Fruit fly (Drosophila melanogaster) whole organism, prepupa: Measurements from ENCODE around the gene Ythdc1.

Experiments used
- Blimp-1 ChIP-seq: fragments of 200-800 bp; sonication (Bioruptor generic); optimal IDR thresholded peaks from 3 replicates; lab custom pipeline; 2017; ENCODE audit warnings: missing biosample characterization, missing genetic modification characterization, mild to moderate bottlenecking, moderate library complexity, missing genetic modification reagents
- CG10631 ChIP-seq: fragments of 200-800 bp; sonication (Bioruptor generic); optimal IDR thresholded peaks from 2 replicates; lab custom pipeline; 2016; ENCODE audit warnings: missing biosample characterization, missing genetic modification characterization
- CG10669 ChIP-seq: fragments of 200-800 bp; sonication (Bioruptor generic); optimal IDR thresholded peaks from 3 replicates; lab custom pipeline; 2018; ENCODE audit warnings: missing biosample characterization, mild to moderate bottlenecking, missing genetic modification characterization, moderate library complexity
- CG11294 ChIP-seq: fragments of 200-800 bp; sonication (Bioruptor generic); IDR thresholded peaks from 2 replicates; pipeline ENCODE4 v1.3.6; 2022; ENCODE audit warnings: missing biosample characterization, missing genetic modification characterization
- CG1621 ChIP-seq: fragments of 200-800 bp; sonication (Bioruptor generic); optimal IDR thresholded peaks from 3 replicates; lab custom pipeline; 2018; ENCODE audit warnings: missing biosample characterization, mild to moderate bottlenecking, missing genetic modification characterization
- CG16779 ChIP-seq: fragments of 200-800 bp; sonication (Bioruptor generic); optimal IDR thresholded peaks from 3 replicates; lab custom pipeline; 2017; ENCODE audit warnings: missing biosample characterization, mild to moderate bottlenecking, missing genetic modification characterization
- CG3032 ChIP-seq: fragments of 200-800 bp; optimal IDR thresholded peaks from 2 replicates; lab custom pipeline; 2019; ENCODE audit warnings: missing biosample characterization, mild to moderate bottlenecking, missing genetic modification characterization, moderate library complexity
- CG31627 ChIP-seq: fragments of 200-800 bp; sonication (Bioruptor generic); optimal IDR thresholded peaks from 3 replicates; lab custom pipeline; 2016; ENCODE audit warnings: missing biosample characterization, missing genetic modification characterization
- CG32006 ChIP-seq: fragments of 200-800 bp; sonication (Bioruptor generic); optimal IDR thresholded peaks from 3 replicates; lab custom pipeline; 2017; ENCODE audit warnings: missing biosample characterization, mild to moderate bottlenecking, missing genetic modification characterization
- CG34406 ChIP-seq: fragments of 200-800 bp; sonication (Bioruptor generic); optimal IDR thresholded peaks from 3 replicates; lab custom pipeline; 2016; ENCODE audit warnings: missing biosample characterization, missing genetic modification characterization
- CG3919 ChIP-seq: fragments of 200-800 bp; sonication (Bioruptor generic); optimal IDR thresholded peaks from 3 replicates; lab custom pipeline; 2016; ENCODE audit warnings: missing biosample characterization, missing genetic modification characterization
- CG4318 ChIP-seq: fragments of 200-800 bp; sonication (Bioruptor generic); optimal IDR thresholded peaks from 3 replicates; lab custom pipeline; 2017; ENCODE audit warnings: missing biosample characterization, mild to moderate bottlenecking, missing genetic modification characterization
- CG6163 ChIP-seq: fragments of 200-800 bp; sonication (Bioruptor generic); IDR thresholded peaks from 3 replicates; pipeline ENCODE4 v1.3.6; 2022; ENCODE audit warnings: missing biosample characterization, missing genetic modification characterization
- CG6276 ChIP-seq: fragments of 200-800 bp; sonication (Bioruptor generic); optimal IDR thresholded peaks from 2 replicates; lab custom pipeline; 2017; ENCODE audit warnings: missing biosample characterization, mild to moderate bottlenecking, missing genetic modification characterization
- CG6792 ChIP-seq: fragments of 200-800 bp; sonication (Bioruptor generic); optimal IDR thresholded peaks from 3 replicates; lab custom pipeline; 2016; ENCODE audit warnings: missing biosample characterization, missing genetic modification characterization
- CG6808 ChIP-seq: fragments of 200-800 bp; sonication (Bioruptor generic); optimal IDR thresholded peaks from 3 replicates; lab custom pipeline; 2017; ENCODE audit warnings: missing biosample characterization, missing genetic modification characterization, mild to moderate bottlenecking, moderate library complexity, missing genetic modification reagents
- CG7368 ChIP-seq: fragments of 200-800 bp; sonication (Bioruptor generic); optimal IDR thresholded peaks from 3 replicates; lab custom pipeline; 2016; ENCODE audit warnings: missing biosample characterization, missing genetic modification characterization
- CG8119 ChIP-seq: fragments of 200-800 bp; sonication (Bioruptor generic); IDR thresholded peaks from 3 replicates; pipeline ENCODE4 v1.3.6; 2022; ENCODE audit warnings: missing biosample characterization, missing genetic modification characterization
- Eip75B ChIP-seq: fragments of 200-800 bp; sonication (Bioruptor generic); optimal IDR thresholded peaks from 3 replicates; lab custom pipeline; 2016; ENCODE audit warnings: missing biosample characterization, missing genetic modification characterization
- Eip78C ChIP-seq: fragments of 200-800 bp; sonication (Bioruptor generic); peaks from one replicate; lab custom pipeline; 2016; ENCODE audit warnings: missing biosample characterization, missing genetic modification characterization
- Eip93F ChIP-seq: fragments of 200-800 bp; sonication (Bioruptor generic); optimal IDR thresholded peaks from 2 replicates; lab custom pipeline; 2016; ENCODE audit warnings: missing biosample characterization, mild to moderate bottlenecking, missing genetic modification characterization
- Ets21C ChIP-seq: fragments of 200-800 bp; sonication (Bioruptor generic); optimal IDR thresholded peaks from 3 replicates; lab custom pipeline; 2016; ENCODE audit warnings: missing biosample characterization, missing genetic modification characterization
- Ets96B ChIP-seq: fragments of 200-800 bp; optimal IDR thresholded peaks from 2 replicates; lab custom pipeline; 2019; ENCODE audit warnings: missing biosample characterization, mild to moderate bottlenecking, missing genetic modification characterization, moderate library complexity
- Gug ChIP-seq: fragments of 200-800 bp; sonication (Bioruptor generic); IDR thresholded peaks from 2 replicates; pipeline ENCODE4 v1.3.6; 2022; ENCODE audit warnings: missing biosample characterization, missing genetic modification characterization
- Hr39 ChIP-seq: fragments of 200-800 bp; sonication (Bioruptor generic); optimal IDR thresholded peaks from 2 replicates; lab custom pipeline; 2016; ENCODE audit warnings: missing biosample characterization, missing genetic modification characterization
- Met ChIP-seq: fragments of 200-800 bp; sonication (Bioruptor generic); optimal IDR thresholded peaks from 3 replicates; lab custom pipeline; 2016; ENCODE audit warnings: missing biosample characterization, missing genetic modification characterization
- OdsH ChIP-seq: fragments of 200-800 bp; sonication (Bioruptor generic); optimal IDR thresholded peaks from 3 replicates; lab custom pipeline; 2016; ENCODE audit warnings: missing biosample characterization, missing genetic modification characterization
- Smox ChIP-seq: fragments of 200-800 bp; sonication (Bioruptor generic); optimal IDR thresholded peaks from 3 replicates; lab custom pipeline; 2016; ENCODE audit warnings: missing biosample characterization, missing genetic modification characterization
- Sox102F ChIP-seq: fragments of 200-800 bp; sonication (Bioruptor generic); optimal IDR thresholded peaks from 2 replicates; lab custom pipeline; 2016; ENCODE audit warnings: missing biosample characterization, mild to moderate bottlenecking, missing genetic modification characterization
- Sox14 ChIP-seq: fragments of 200-800 bp; sonication (Bioruptor generic); optimal IDR thresholded peaks from 3 replicates; lab custom pipeline; 2016; ENCODE audit warnings: missing biosample characterization, missing genetic modification characterization
- acj6 ChIP-seq: fragments of 200-800 bp; sonication (Bioruptor generic); optimal IDR thresholded peaks from 3 replicates; lab custom pipeline; 2016; ENCODE audit warnings: missing biosample characterization, missing genetic modification characterization
- cyc ChIP-seq: fragments of 200-800 bp; sonication (Bioruptor generic); optimal IDR thresholded peaks from 3 replicates; lab custom pipeline; 2016; ENCODE audit warnings: missing biosample characterization, missing genetic modification characterization
- dac ChIP-seq: fragments of 200-800 bp; sonication (Bioruptor generic); optimal IDR thresholded peaks from 2 replicates; lab custom pipeline; 2017; ENCODE audit warnings: missing biosample characterization, mild to moderate bottlenecking, missing genetic modification characterization
- eg ChIP-seq: fragments of 200-800 bp; sonication (Bioruptor generic); IDR thresholded peaks from 3 replicates; pipeline ENCODE4 v1.3.6; 2022; ENCODE audit warnings: missing biosample characterization, missing genetic modification characterization
- esn ChIP-seq: fragments of 200-800 bp; sonication (Bioruptor generic); optimal IDR thresholded peaks from 2 replicates; lab custom pipeline; 2016; ENCODE audit warnings: missing biosample characterization, mild to moderate bottlenecking, missing genetic modification characterization, moderate library complexity
- fd85E ChIP-seq: fragments of 200-800 bp; sonication (Bioruptor generic); optimal IDR thresholded peaks from 3 replicates; lab custom pipeline; 2016; ENCODE audit warnings: missing biosample characterization, missing genetic modification characterization
- fkh ChIP-seq: fragments of 200-800 bp; sonication (Bioruptor generic); optimal IDR thresholded peaks from 3 replicates; lab custom pipeline; 2017; ENCODE audit warnings: missing biosample characterization, mild to moderate bottlenecking, missing genetic modification characterization, moderate library complexity
- lz ChIP-seq: fragments of 200-800 bp; sonication (Bioruptor generic); optimal IDR thresholded peaks from 3 replicates; lab custom pipeline; 2016; ENCODE audit warnings: missing biosample characterization, missing genetic modification characterization
- net ChIP-seq: fragments of 200-800 bp; sonication (Bioruptor generic); optimal IDR thresholded peaks from 3 replicates; lab custom pipeline; 2016; ENCODE audit warnings: missing biosample characterization, missing genetic modification characterization
- pdm3 ChIP-seq: fragments of 200-800 bp; sonication (Bioruptor generic); optimal IDR thresholded peaks from 3 replicates; lab custom pipeline; 2016; ENCODE audit warnings: missing biosample characterization, missing genetic modification characterization
- salr ChIP-seq, 2 experiments: fragments of 200-800 bp; sonication (Bioruptor generic); optimal IDR thresholded peaks; 3 replicates each; lab custom pipeline; 2016 to 2018; ENCODE audit warnings: missing biosample characterization in 2 of 2, missing genetic modification characterization in 2 of 2, mild to moderate bottlenecking in 1 of 2
- spab ChIP-seq: fragments of 200-800 bp; sonication (Bioruptor generic); optimal IDR thresholded peaks from 2 replicates; lab custom pipeline; 2017; ENCODE audit warnings: missing biosample characterization, mild to moderate bottlenecking, missing genetic modification characterization, missing genetic modification reagents
- topi ChIP-seq: fragments of 200-800 bp; sonication (Bioruptor generic); optimal IDR thresholded peaks from 3 replicates; lab custom pipeline; 2016; ENCODE audit warnings: missing biosample characterization, missing genetic modification characterization
- vri ChIP-seq: fragments of 200-800 bp; sonication (Bioruptor generic); optimal IDR thresholded peaks from 3 replicates; lab custom pipeline; 2016; ENCODE audit warnings: missing biosample characterization, mild to moderate bottlenecking, missing genetic modification characterization

The Ythdc1 gene

DNA sequence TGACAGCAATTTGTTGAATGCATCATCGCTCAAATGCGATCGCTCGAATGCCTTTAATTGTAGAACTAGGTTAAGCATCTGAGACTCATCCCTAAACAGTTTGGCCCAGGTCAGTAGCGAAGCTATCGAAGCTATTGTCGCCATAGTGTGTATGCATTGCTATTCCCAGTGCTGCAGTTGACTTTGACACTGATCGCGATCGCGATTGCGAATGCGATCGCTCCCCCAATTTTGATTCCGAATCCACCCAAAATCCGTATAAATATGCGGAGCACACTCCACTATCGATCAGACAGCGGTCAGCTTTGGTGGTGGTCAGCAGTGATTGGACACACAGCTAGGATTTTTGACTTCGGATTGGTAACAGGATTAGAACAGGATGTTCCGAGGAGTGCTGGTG, 44.2 kb downstream of the Ythdc1 start, which contains the start of gene CG14961:
Gene CG14961, plus strand, starts transcription at position 301 of the 400 bp plus-strand sequence.
- TF ChIP-seq CG7368 (GFP tag; lab: Kevin White, UChicago) (no peak), CG8119 (GFP tag; lab: Robert Waterston, UW) (0 out of 3 replicates have a peak, but pooled peaks have one; percentile 3)

DNA sequence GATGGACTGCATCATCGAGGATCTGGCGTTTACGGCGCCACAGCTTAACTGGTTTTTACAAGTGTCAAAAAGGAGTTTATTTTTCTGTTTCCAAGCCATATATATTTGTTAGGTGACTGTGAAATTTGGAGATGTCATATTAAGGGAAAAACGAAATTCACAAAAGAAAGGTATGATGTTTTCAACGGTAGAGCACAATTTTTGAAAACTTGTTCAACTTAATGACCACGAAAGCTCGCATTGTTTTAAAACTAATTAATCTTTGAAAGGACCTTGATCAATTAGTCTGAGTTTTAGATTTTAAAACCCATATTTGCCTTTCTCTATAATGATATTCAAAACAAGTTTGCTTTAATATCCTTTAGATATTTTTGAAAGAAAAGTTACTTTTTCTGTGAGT, 45.2 kb downstream of the Ythdc1 start, which contains the start of gene Strip:
Gene Strip, minus strand, starts transcription at position 101 of the 400 bp plus-strand sequence.
- TF ChIP-seq Met: no peak
- no peak for TF ChIP-seq acj6
- TF ChIP-seq CG32006 (GFP tag; lab: Kevin White, UChicago): no peak
- TF ChIP-seq salr (GFP tag; optimal IDR thresholded peaks at IDR 0.05; lab: Kevin White, UChicago): no peak
- no peak for TF ChIP-seq CG34406
- no peak for TF ChIP-seq CG6276 (GFP tag; lab: Kevin White, UChicago)
- no peak for TF ChIP-seq cyc
- no peak for TF ChIP-seq Eip93F (GFP tag; lab: Kevin White, UChicago)
- no peak for TF ChIP-seq Eip78C (GFP tag; lab: Kevin White, UChicago)
- no peak for TF ChIP-seq CG7368 (GFP tag; lab: Kevin White, UChicago)
- no peak for TF ChIP-seq Ets21C
- no peak for TF ChIP-seq Eip75B (GFP tag; lab: Kevin White, UChicago)
- TF ChIP-seq pdm3 (GFP tag; lab: Kevin White, UChicago): no peak
- no peak for TF ChIP-seq fkh (GFP tag; lab: Kevin White, UChicago)
- TF ChIP-seq Ets96B: no peak
- TF ChIP-seq CG6163 (GFP tag; lab: Robert Waterston, UW): no peak
- TF ChIP-seq CG10669 (GFP tag; lab: Kevin White, UChicago): no peak
- TF ChIP-seq Hr39 (GFP tag; lab: Kevin White, UChicago): no peak
- no peak for TF ChIP-seq topi (GFP tag; lab: Kevin White, UChicago)

DNA sequence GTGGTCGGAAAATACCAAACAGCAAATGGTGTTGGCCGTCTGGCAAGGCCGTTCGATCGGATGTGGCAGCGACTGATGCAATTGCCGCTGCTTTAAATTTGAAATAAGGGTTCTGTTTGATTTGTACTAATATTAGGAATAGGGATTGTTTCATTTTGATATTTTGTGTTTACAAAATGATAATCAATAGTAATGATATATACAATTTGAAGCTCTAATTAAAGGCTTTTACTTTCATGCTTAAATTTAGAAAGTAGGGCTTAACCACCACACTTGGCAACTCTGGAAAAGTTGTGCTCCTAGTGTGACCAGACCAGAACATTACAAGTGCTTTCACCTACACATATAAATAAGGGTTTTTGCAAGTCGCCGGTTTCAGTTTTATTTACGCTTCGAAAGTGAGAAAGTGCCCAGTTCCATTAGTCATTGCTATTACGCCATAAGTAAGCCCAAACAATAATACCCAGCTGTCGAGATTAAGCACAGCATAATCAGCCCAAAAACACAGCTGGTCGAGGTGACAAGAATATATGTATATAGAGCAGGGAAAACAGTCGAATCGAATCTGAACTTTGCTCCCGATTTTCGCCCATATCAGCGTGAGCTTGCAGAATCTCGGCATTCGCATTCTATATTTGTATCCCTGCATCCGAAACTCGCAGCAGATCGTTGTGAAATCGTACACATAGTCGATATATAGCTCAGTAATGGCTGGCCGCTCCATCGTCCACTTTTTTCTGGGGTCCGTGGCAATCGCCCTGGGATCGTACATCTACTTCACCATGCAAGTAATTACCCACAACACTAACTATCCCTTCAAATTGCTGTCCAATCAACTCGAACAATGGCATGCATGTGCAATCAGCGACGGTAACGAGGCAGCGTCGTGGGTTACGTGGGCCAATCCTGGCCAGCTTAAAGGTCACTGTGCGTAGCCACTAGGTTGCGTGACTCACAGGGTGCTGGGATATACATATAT, 47.8 kb downstream of the Ythdc1 start, which contains the start of gene Gtpx:
Gene Gtpx, plus strand, starts transcription at position 341 of the 979 bp plus-strand sequence.
- TF ChIP-seq acj6 (no peak), Gug (GFP tag; lab: Robert Waterston, UW) (no peak), OdsH (GFP tag; lab: Kevin White, UChicago) (no peak), CG3032 (peak; percentile 31), CG31627 (peak; percentile 76), Met (no peak), CG6792 (GFP tag; lab: Kevin White, UChicago) (peak; percentile 56), esn (peak; percentile 62), Blimp-1 (GFP tag; lab: Kevin White, UChicago) (peak; percentile 65), pdm3 (GFP tag; lab: Kevin White, UChicago) (no peak), CG8119 (GFP tag; lab: Robert Waterston, UW) (peak; percentile 40; the same call in 1 of the 3 replicates), CG6808 (GFP tag; lab: Kevin White, UChicago) (peak; percentile 50), CG16779 (peak; percentile 54), net (GFP tag; lab: Kevin White, UChicago) (peak; percentile 15), CG3919 (GFP tag; lab: Kevin White, UChicago) (peak; percentile 46), Smox (no peak), dac (no peak), CG10631 (GFP tag; lab: Kevin White, UChicago) (no peak), topi (GFP tag; lab: Kevin White, UChicago) (peak; percentile 15), CG10669 (GFP tag; lab: Kevin White, UChicago) (peak; percentile 18), CG6163 (GFP tag; lab: Robert Waterston, UW) (0 out of 3 replicates have a peak, but pooled peaks have one; percentile 42), cyc (peak; percentile 40), vri (GFP tag; lab: Kevin White, UChicago) (peak; percentile 98), Sox102F (GFP tag; lab: Kevin White, UChicago) (no peak), spab (GFP tag; lab: Kevin White, UChicago) (peak; percentile 57), eg (GFP tag; lab: Robert Waterston, UW) (0 out of 3 replicates have a peak, but pooled peaks have one; percentile 40), fd85E (GFP tag; lab: Kevin White, UChicago) (no peak), Sox14 (GFP tag; lab: Kevin White, UChicago) (peak; percentile 48), Hr39 (GFP tag; lab: Kevin White, UChicago) (peak; percentile 71), CG4318 (GFP tag; lab: Kevin White, UChicago) (no peak), fkh (GFP tag; lab: Kevin White, UChicago) (peak; percentile 62), lz (peak; percentile 63), CG11294 (peak; percentile 8; the same call in 1 of the 2 replicates), CG1621 (tag; lab: Kevin White, UChicago) (no peak), CG32006 (GFP tag; lab: Kevin White, UChicago) (no peak)
